Worm (Caenorhabditis elegans) whole organism, mixed stage, embryonic: Measurements from ENCODE around the gene F56D2.3.

Experiments used
- lin-13 ChIP-seq: fragments of 150-350 bp; optimal IDR thresholded peaks from 2 replicates; lab custom pipeline; 2014; ENCODE audit warnings: missing biosample characterization, missing genetic modification characterization
- nhr-237 ChIP-seq: fragments of 150-350 bp; optimal IDR thresholded peaks from 2 replicates; lab custom pipeline; 2014; ENCODE audit warnings: missing biosample characterization, missing genetic modification characterization

- TF ChIP-seq nhr-237, result no peak
- no peak for TF ChIP-seq lin-13 (tag; lab: Kevin White, UChicago)
Observed at ce11 chrIII:5622232-5623009, 37.7 kb downstream of the F56D2.3 start.
